Fruit fly (Drosophila melanogaster) whole organism, wandering third instar larva: Measurements from ENCODE around the gene CG11975.

Source experiments
- Abd-B ChIP-seq: fragments of >200 bp; optimal IDR thresholded peaks from 2 replicates; lab custom pipeline; 2017; ENCODE audit warnings: missing biosample characterization, missing genetic modification characterization
- CG32264 ChIP-seq: fragments of 200-800 bp; sonication (Bioruptor generic); optimal IDR thresholded peaks from 2 replicates; lab custom pipeline; 2016; ENCODE audit warnings: missing biosample characterization, missing genetic modification characterization
- CG9705 ChIP-seq: fragments of 200-800 bp; sonication (Bioruptor generic); optimal IDR thresholded peaks from 2 replicates; lab custom pipeline; 2018; ENCODE audit warnings: missing biosample characterization, mild to moderate bottlenecking, missing genetic modification characterization
- CrebA ChIP-seq: fragments of 200-800 bp; sonication (Bioruptor generic); optimal IDR thresholded peaks from 2 replicates; lab custom pipeline; 2016; ENCODE audit warnings: missing biosample characterization, mild to moderate bottlenecking, missing genetic modification characterization, borderline replicate concordance
- Dfd ChIP-seq: fragments of >200 bp; optimal IDR thresholded peaks from 2 replicates; lab custom pipeline; 2017; ENCODE audit warnings: missing biosample characterization, missing genetic modification characterization
- Dif ChIP-seq: fragments of 200-275, 200-300 bp; sonication (Bioruptor generic); optimal IDR thresholded peaks from 2 replicates; lab custom pipeline; 2018; ENCODE audit warnings: missing biosample characterization, missing genetic modification characterization; ENCODE audit not compliant: partially characterized antibody
- GATAd ChIP-seq: sonication (Bioruptor generic); optimal IDR thresholded peaks from 2 replicates; lab custom pipeline; 2016; ENCODE audit warnings: missing biosample characterization, missing genetic modification characterization
- HLH106 ChIP-seq: fragments of 200-800 bp; optimal IDR thresholded peaks from 3 replicates; lab custom pipeline; 2019; ENCODE audit warnings: missing biosample characterization, mild to moderate bottlenecking, missing genetic modification characterization, moderate library complexity
- Hnf4 ChIP-seq: fragments of 200-800 bp; sonication (Bioruptor generic); optimal IDR thresholded peaks from 2 replicates; lab custom pipeline; 2016; ENCODE audit warnings: missing biosample characterization, mild to moderate bottlenecking, missing genetic modification characterization
- Hr78 ChIP-seq: fragments of >200 bp; optimal IDR thresholded peaks from 2 replicates; lab custom pipeline; 2017; ENCODE audit warnings: missing biosample characterization, missing genetic modification characterization
- Hr83 ChIP-seq: fragments of 200-300 bp; sonication (Bioruptor generic); optimal IDR thresholded peaks from 2 replicates; lab custom pipeline; 2016; ENCODE audit warnings: missing biosample characterization, mild to moderate bottlenecking, missing genetic modification characterization, moderate library complexity; ENCODE audit not compliant: poor library complexity, severe bottlenecking
- Jra ChIP-seq: sonication (Bioruptor generic); optimal IDR thresholded peaks from 2 replicates; lab custom pipeline; 2016; ENCODE audit warnings: missing biosample characterization, missing genetic modification characterization
- Mio ChIP-seq: sonication (Bioruptor generic); optimal IDR thresholded peaks from 2 replicates; lab custom pipeline; 2016; ENCODE audit warnings: missing biosample characterization, missing genetic modification characterization
- Myc ChIP-seq: fragments of >200 bp; optimal IDR thresholded peaks from 2 replicates; lab custom pipeline; 2017
- N ChIP-seq: fragments of >200 bp; optimal IDR thresholded peaks from 2 replicates; lab custom pipeline; 2018; ENCODE audit warnings: missing biosample characterization, missing external identifiers, missing genetic modification characterization
- OdsH ChIP-seq: fragments of 200-800 bp; sonication (Bioruptor generic); optimal IDR thresholded peaks from 2 replicates; lab custom pipeline; 2016; ENCODE audit warnings: missing biosample characterization, mild to moderate bottlenecking, missing genetic modification characterization
- Rel ChIP-seq, 2 experiments: fragments of 200-800 bp; sonication (Bioruptor generic) in 1 of 2; optimal IDR thresholded peaks; 2 replicates in 1 of 2; 3 replicates in 1 of 2; lab custom pipeline; 2016 to 2019; ENCODE audit warnings: mild to moderate bottlenecking in 2 of 2, missing biosample characterization in 2 of 2, missing genetic modification characterization in 2 of 2, moderate library complexity in 1 of 2
- Sp1 ChIP-seq: fragments of 200-800 bp; sonication (Bioruptor generic); optimal IDR thresholded peaks from 3 replicates; lab custom pipeline; 2019; ENCODE audit warnings: missing biosample characterization, mild to moderate bottlenecking, missing genetic modification characterization, moderate library complexity
- Vsx2 ChIP-seq: fragments of 200-300, 225-300 bp; sonication (Bioruptor generic); optimal IDR thresholded peaks from 2 replicates; lab custom pipeline; 2018; ENCODE audit warnings: missing biosample characterization, missing genetic modification characterization; ENCODE audit not compliant: partially characterized antibody
- br ChIP-seq: fragments of 200-800 bp; sonication (Bioruptor generic); optimal IDR thresholded peaks from 2 replicates; lab custom pipeline; 2016; ENCODE audit warnings: missing biosample characterization, missing genetic modification characterization
- brk ChIP-seq: fragments of 200-800 bp; sonication (Bioruptor generic); optimal IDR thresholded peaks from 2 replicates; lab custom pipeline; 2016; ENCODE audit warnings: missing biosample characterization, mild to moderate bottlenecking, missing genetic modification characterization
- dl ChIP-seq, 2 experiments: fragments of 175-275, 200-275 bp in 1 of 2; fragments of 200-275 bp in 1 of 2; sonication (Bioruptor generic); optimal IDR thresholded peaks; lab custom pipeline; 2018; ENCODE audit warnings: mild to moderate bottlenecking in 2 of 2, missing biosample characterization in 2 of 2, missing genetic modification characterization in 2 of 2, moderate library complexity in 2 of 2; ENCODE audit not compliant: partially characterized antibody in 2 of 2, insufficient read depth in 1 of 2
- dmrt93B ChIP-seq: fragments of 200-800 bp; sonication (Bioruptor generic); optimal IDR thresholded peaks from 2 replicates; lab custom pipeline; 2018; ENCODE audit warnings: missing biosample characterization, mild to moderate bottlenecking, missing genetic modification characterization
- dsf ChIP-seq: sonication (Bioruptor generic); optimal IDR thresholded peaks from 2 replicates; lab custom pipeline; 2016; ENCODE audit warnings: missing biosample characterization, missing genetic modification characterization, borderline replicate concordance
- ey ChIP-seq: fragments of 200-800 bp; sonication (Bioruptor generic); optimal IDR thresholded peaks from 2 replicates; lab custom pipeline; 2016; ENCODE audit warnings: missing biosample characterization, missing genetic modification characterization
- foxo ChIP-seq, 2 experiments: fragments of 200-800 bp; sonication (Bioruptor generic); optimal IDR thresholded peaks; 2 replicates in 1 of 2; 3 replicates in 1 of 2; lab custom pipeline; 2016 to 2017; ENCODE audit warnings: missing biosample characterization in 2 of 2, missing genetic modification characterization in 2 of 2
- fru ChIP-seq: fragments of 200-800 bp; sonication (Bioruptor generic); optimal IDR thresholded peaks from 3 replicates; lab custom pipeline; 2016; ENCODE audit warnings: missing biosample characterization, mild to moderate bottlenecking, missing genetic modification characterization
- h ChIP-seq: fragments of 200-800 bp; sonication (Bioruptor generic); optimal IDR thresholded peaks from 3 replicates; lab custom pipeline; 2016; ENCODE audit warnings: missing biosample characterization, mild to moderate bottlenecking, missing genetic modification characterization
- jim ChIP-seq: fragments of 175-275, 200-325 bp; sonication (Bioruptor generic); optimal IDR thresholded peaks from 2 replicates; lab custom pipeline; 2016; ENCODE audit warnings: missing biosample characterization, mild to moderate bottlenecking, missing genetic modification characterization
- lola ChIP-seq: fragments of >200 bp; optimal IDR thresholded peaks from 2 replicates; lab custom pipeline; 2017; ENCODE audit warnings: missing biosample characterization, missing genetic modification characterization
- pan ChIP-seq: fragments of >200 bp; optimal IDR thresholded peaks from 2 replicates; lab custom pipeline; 2017
- psq ChIP-seq: fragments of 200-800 bp; sonication (Bioruptor generic); optimal IDR thresholded peaks from 3 replicates; lab custom pipeline; 2017; ENCODE audit warnings: missing biosample characterization, mild to moderate bottlenecking, missing genetic modification characterization, moderate library complexity
- rgr ChIP-seq: fragments of 200-800 bp; sonication (Bioruptor generic); optimal IDR thresholded peaks from 3 replicates; lab custom pipeline; 2016; ENCODE audit warnings: missing biosample characterization, mild to moderate bottlenecking, missing genetic modification characterization
- sage ChIP-seq: fragments of 200-800 bp; sonication (Bioruptor generic); optimal IDR thresholded peaks from 2 replicates; lab custom pipeline; 2016; ENCODE audit warnings: missing biosample characterization, mild to moderate bottlenecking, missing genetic modification characterization
- sv ChIP-seq: fragments of 200-800 bp; sonication (Bioruptor generic); optimal IDR thresholded peaks from 3 replicates; lab custom pipeline; 2016; ENCODE audit warnings: missing biosample characterization, missing genetic modification characterization
- tai ChIP-seq: sonication (Bioruptor generic); optimal IDR thresholded peaks from 2 replicates; lab custom pipeline; 2016; ENCODE audit warnings: missing biosample characterization, missing genetic modification characterization
- usp ChIP-seq: fragments of >200 bp; optimal IDR thresholded peaks from 2 replicates; lab custom pipeline; 2017; ENCODE audit warnings: missing biosample characterization, missing genetic modification characterization
- woc ChIP-seq: sonication (Bioruptor generic); optimal IDR thresholded peaks from 2 replicates; lab custom pipeline; 2016; ENCODE audit warnings: missing biosample characterization, mild to moderate bottlenecking, missing genetic modification characterization

Gene CG11975

dm6 chr3R:9037946-9038345, 44.9 kb downstream of the CG11975 start:
- TF ChIP-seq ey (GFP tag; lab: Kevin White, UChicago) (no peak), Abd-B (GFP tag; lab: Kevin White, UChicago) (no peak), brk (GFP tag; lab: Kevin White, UChicago) (no peak), usp (GFP tag; lab: Kevin White, UChicago) (no peak), Hnf4 (GFP tag; lab: Kevin White, UChicago) (no peak), sv (GFP tag; lab: Kevin White, UChicago) (no peak), foxo (GFP tag; optimal IDR thresholded peaks at IDR 0.05; lab: Kevin White, UChicago) (no peak), tai (GFP tag; lab: Kevin White, UChicago) (no peak), lola (no peak), dsf (GFP tag; lab: Kevin White, UChicago) (no peak), sage (GFP tag; lab: Kevin White, UChicago) (no peak), CrebA (GFP tag; lab: Kevin White, UChicago) (no peak), Hr83 (GFP tag; lab: Kevin White, UChicago) (no peak), HLH106 (tag; lab: Kevin White, UChicago) (no peak), pan (lab: Kevin White, UChicago) (no peak), dl (GFP tag; optimal IDR thresholded peaks at IDR 0.05; lab: Kevin White, UChicago; ENCODE audit: insufficient read depth in 1 of 2, partially characterized antibody in 2 of 2) (no peak), Jra (GFP tag; lab: Kevin White, UChicago) (no peak), N (GFP tag; lab: Kevin White, UChicago) (no peak), Rel (GFP tag; optimal IDR thresholded peaks at IDR 0.05; lab: Kevin White, UChicago) (no peak), Rel (tag; optimal IDR thresholded peaks at IDR 0.05; lab: Kevin White, UChicago) (no peak)

DNA sequence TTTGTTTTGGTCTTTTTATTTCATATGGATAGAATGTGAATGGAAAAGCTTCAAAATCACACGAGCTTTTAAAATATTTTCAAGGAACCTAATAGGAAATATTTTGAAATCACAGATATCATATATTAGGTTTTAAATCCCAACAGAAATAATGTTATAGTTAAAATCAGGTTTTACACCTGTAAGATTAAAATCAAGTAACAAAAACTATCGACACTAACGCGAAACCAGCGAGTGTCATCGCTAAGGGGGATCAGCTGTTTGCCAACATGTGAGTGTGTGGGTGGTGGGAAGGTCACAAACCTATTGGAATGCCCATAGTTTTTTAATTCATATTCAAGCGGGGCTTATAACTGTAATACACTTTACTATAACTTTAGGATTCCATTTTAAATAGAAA, 45.6 kb downstream of the CG11975 start, which contains the start of gene hyx:
TSS of gene hyx (plus strand) at position 109 of the 400 bp plus-strand sequence.
- TF ChIP-seq Sp1 (GFP tag; lab: Kevin White, UChicago) (peak; percentile 17), tai (GFP tag; lab: Kevin White, UChicago) (no peak), woc (GFP tag; lab: Kevin White, UChicago) (peak; percentile 75), CG9705 (peak; percentile 14), rgr (GFP tag; lab: Kevin White, UChicago) (peak; percentile 50), GATAd (GFP tag; lab: Kevin White, UChicago) (no peak), CG32264 (GFP tag; lab: Kevin White, UChicago) (no peak), Mio (GFP tag; lab: Kevin White, UChicago) (no peak), Rel (GFP tag; optimal IDR thresholded peaks at IDR 0.05; lab: Kevin White, UChicago) (no peak), Rel (tag; optimal IDR thresholded peaks at IDR 0.05; lab: Kevin White, UChicago) (no peak), Jra (GFP tag; lab: Kevin White, UChicago) (peak; percentile 50), foxo (GFP tag; optimal IDR thresholded peaks at IDR 0.05; lab: Kevin White, UChicago) (peak in 1 of 2 experiments; percentile 50), HLH106 (tag; lab: Kevin White, UChicago) (peak; percentile 24), psq (GFP tag; lab: Kevin White, UChicago) (no peak), dmrt93B (no peak), fru (GFP tag; lab: Kevin White, UChicago) (no peak), brk (GFP tag; lab: Kevin White, UChicago) (no peak), Abd-B (GFP tag; lab: Kevin White, UChicago) (no peak), Dif (no peak), dsf (GFP tag; lab: Kevin White, UChicago) (no peak), h (peak; percentile 64), pan (lab: Kevin White, UChicago) (no peak), usp (GFP tag; lab: Kevin White, UChicago) (no peak), OdsH (GFP tag; lab: Kevin White, UChicago) (peak; percentile 8), br (GFP tag; lab: Kevin White, UChicago) (no peak), Hr83 (GFP tag; lab: Kevin White, UChicago) (peak; percentile 80), jim (GFP tag; lab: Kevin White, UChicago) (no peak), sage (GFP tag; lab: Kevin White, UChicago) (no peak), Vsx2 (GFP tag; lab: Kevin White, UChicago) (no peak), Dfd (GFP tag; lab: Kevin White, UChicago) (no peak), N (GFP tag; lab: Kevin White, UChicago) (no peak), Hnf4 (GFP tag; lab: Kevin White, UChicago) (peak; percentile 69), Myc (lab: Kevin White, UChicago) (no peak), lola (no peak), CrebA (GFP tag; lab: Kevin White, UChicago) (no peak), Hr78 (GFP tag; lab: Kevin White, UChicago) (no peak), ey (GFP tag; lab: Kevin White, UChicago) (peak; percentile 29), sv (GFP tag; lab: Kevin White, UChicago) (no peak), dl (GFP tag; optimal IDR thresholded peaks at IDR 0.05; lab: Kevin White, UChicago; ENCODE audit: insufficient read depth in 1 of 2, partially characterized antibody in 2 of 2) (no peak)
- TF ChIP-seq, all 38 proteins: peak for 12
